Worm (Caenorhabditis elegans): ENCODE measurements around the gene Y26G10.6.

Gene Y26G10.6

ce11 chrV:17749181-17749580, 49.4 kb downstream of the Y26G10.6 start, which contains the start of gene R12G8.1 (continued):
- TF ChIP-seq hlh-11 (tag; optimal IDR thresholded peaks at IDR 0.05) (no peak), tra-1 (GFP tag; IDR thresholded peaks at IDR 0.05) (no peak), nhr-41 (GFP tag; IDR thresholded peaks at IDR 0.05) (no peak), mxl-3 (GFP tag; optimal IDR thresholded peaks at IDR 0.05) (no peak), nhr-11 (tag; optimal IDR thresholded peaks at IDR 0.05) (no peak), ceh-82 (tag; optimal IDR thresholded peaks at IDR 0.05) (no peak), zag-1 (tag; optimal IDR thresholded peaks at IDR 0.05) (no peak), spr-1 (tag; optimal IDR thresholded peaks at IDR 0.05) (no peak), nhr-76 (tag; optimal IDR thresholded peaks at IDR 0.05) (no peak), ctbp-1 (GFP tag; IDR thresholded peaks at IDR 0.05) (peak; percentile 70), set-16 (GFP tag; IDR thresholded peaks at IDR 0.05) (peak; percentile 49), ces-1 (GFP tag; optimal IDR thresholded peaks at IDR 0.05) (peak; percentile 86), nhr-48 (tag; optimal IDR thresholded peaks at IDR 0.05) (no peak), ama-1 (optimal IDR thresholded peaks at IDR 0.05) (no peak), aha-1 (tag) (no peak), lsy-2 (tag; optimal IDR thresholded peaks at IDR 0.05) (no peak)
